Fruit fly (Drosophila melanogaster) whole organism, embryonic: ENCODE data around the gene CG6966.

Experiments used
- Atf-2 ChIP-seq: fragments of 200-800 bp; sonication (Bioruptor generic); optimal IDR thresholded peaks from 2 replicates; lab custom pipeline; 2016; ENCODE audit warnings: missing biosample characterization, missing genetic modification characterization
- Blimp-1 ChIP-seq: fragments of 200-800 bp; sonication (Bioruptor generic); optimal IDR thresholded peaks from 3 replicates; lab custom pipeline; 2018; ENCODE audit warnings: missing biosample characterization, missing genetic modification characterization, mild to moderate bottlenecking, moderate library complexity, missing genetic modification reagents
- CG12942 ChIP-seq: fragments of 200-800 bp; sonication (Bioruptor generic); optimal IDR thresholded peaks from 3 replicates; lab custom pipeline; 2016; ENCODE audit warnings: missing biosample characterization, missing genetic modification characterization
- CG13123 ChIP-seq: fragments of 200-800 bp; sonication (Bioruptor generic); optimal IDR thresholded peaks from 2 replicates; lab custom pipeline; 2016; ENCODE audit warnings: missing biosample characterization, missing genetic modification characterization
- CG13287 ChIP-seq: fragments of 200-800 bp; sonication (Bioruptor generic); IDR thresholded peaks from 2 replicates; pipeline ENCODE4 v1.3.6; 2022; ENCODE audit warnings: missing biosample characterization, missing genetic modification characterization; ENCODE audit not compliant: partially characterized antibody
- CG14667 ChIP-seq: fragments of 200-800 bp; sonication (Bioruptor generic); IDR thresholded peaks from 2 replicates; pipeline ENCODE4 v1.3.6; 2022; ENCODE audit warnings: missing biosample characterization, missing genetic modification characterization
- CG1529 ChIP-seq: fragments of 200-800 bp; sonication (Bioruptor generic); optimal IDR thresholded peaks from 3 replicates; lab custom pipeline; 2018; ENCODE audit warnings: missing biosample characterization, missing genetic modification characterization
- CG17359 ChIP-seq: fragments of 200-800 bp; sonication (Bioruptor generic); optimal IDR thresholded peaks from 3 replicates; lab custom pipeline; 2018; ENCODE audit warnings: missing biosample characterization, mild to moderate bottlenecking, missing genetic modification characterization, moderate library complexity
- CG2889 ChIP-seq: fragments of 200-800 bp; sonication (Bioruptor generic); IDR thresholded peaks from 3 replicates; pipeline ENCODE4 v1.3.6; 2022; ENCODE audit warnings: missing biosample characterization, missing genetic modification characterization
- CG31388 ChIP-seq: fragments of 200-800 bp; sonication (Bioruptor generic); optimal IDR thresholded peaks from 2 replicates; lab custom pipeline; 2016; ENCODE audit warnings: missing biosample characterization, missing genetic modification characterization
- CG3281 ChIP-seq: fragments of 200-800 bp; sonication (Bioruptor generic); optimal IDR thresholded peaks from 3 replicates; lab custom pipeline; 2017; ENCODE audit warnings: missing biosample characterization, mild to moderate bottlenecking, missing genetic modification characterization
- CG34422 ChIP-seq: fragments of 200-800 bp; sonication (Bioruptor generic); IDR thresholded peaks from 3 replicates; pipeline ENCODE4 v1.3.6; 2022; ENCODE audit warnings: missing biosample characterization, missing genetic modification characterization
- CG42726 ChIP-seq: fragments of 200-800 bp; sonication (Bioruptor generic); IDR thresholded peaks from 2 replicates; pipeline ENCODE4 v1.3.6; 2022; ENCODE audit warnings: missing biosample characterization, missing genetic modification characterization; ENCODE audit not compliant: partially characterized antibody
- CG4617 ChIP-seq: fragments of 200-800 bp; sonication (Bioruptor generic); optimal IDR thresholded peaks from 3 replicates; lab custom pipeline; 2016; ENCODE audit warnings: missing biosample characterization, missing genetic modification characterization, borderline replicate concordance
- CG6683 ChIP-seq: fragments of 200-800 bp; sonication (Bioruptor generic); optimal IDR thresholded peaks from 2 replicates; lab custom pipeline; 2017; ENCODE audit warnings: missing biosample characterization, mild to moderate bottlenecking, missing genetic modification characterization, missing genetic modification reagents
- CG6854 ChIP-seq: fragments of 200-800 bp; sonication (Bioruptor generic); optimal IDR thresholded peaks from 3 replicates; lab custom pipeline; 2017; ENCODE audit warnings: missing biosample characterization, mild to moderate bottlenecking, missing genetic modification characterization
- CG7556 ChIP-seq: fragments of 200-800 bp; sonication (Bioruptor generic); optimal IDR thresholded peaks from 2 replicates; lab custom pipeline; 2017; ENCODE audit warnings: missing biosample characterization, mild to moderate bottlenecking, missing genetic modification characterization
- CG9215 ChIP-seq: fragments of 200-800 bp; sonication (Bioruptor generic); IDR thresholded peaks from 2 replicates; pipeline ENCODE4 v1.3.6; 2022; ENCODE audit warnings: missing biosample characterization, missing genetic modification characterization
- Dp ChIP-seq: fragments of 200-800 bp; sonication (Bioruptor generic); optimal IDR thresholded peaks from 2 replicates; lab custom pipeline; 2018; ENCODE audit warnings: missing biosample characterization, mild to moderate bottlenecking, missing genetic modification characterization, moderate library complexity
- Elba2 ChIP-seq: fragments of 200-800 bp; sonication (Bioruptor generic); optimal IDR thresholded peaks from 3 replicates; lab custom pipeline; 2016; ENCODE audit warnings: missing biosample characterization, missing genetic modification characterization
- Fer3 ChIP-seq: fragments of 200-800 bp; sonication (Bioruptor generic); optimal IDR thresholded peaks from 2 replicates; lab custom pipeline; 2018; ENCODE audit warnings: missing biosample characterization, mild to moderate bottlenecking, missing genetic modification characterization, moderate library complexity
- H15 ChIP-seq: fragments of 200-800 bp; sonication (Bioruptor generic); IDR thresholded peaks from 3 replicates; pipeline ENCODE4 v1.3.6; 2022; ENCODE audit warnings: missing biosample characterization, missing genetic modification characterization
- HLH4C ChIP-seq: fragments of 200-800 bp; sonication (Bioruptor generic); IDR thresholded peaks from 3 replicates; pipeline ENCODE4 v1.3.6; 2022; ENCODE audit warnings: missing biosample characterization, missing genetic modification characterization; ENCODE audit not compliant: partially characterized antibody
- HLHmδ ChIP-seq: fragments of 200-800 bp; sonication (Bioruptor generic); optimal IDR thresholded peaks from 2 replicates; lab custom pipeline; 2018; ENCODE audit warnings: missing biosample characterization, mild to moderate bottlenecking, missing genetic modification characterization, moderate library complexity
- Mes4 ChIP-seq: fragments of 200-800 bp; sonication (Bioruptor generic); optimal IDR thresholded peaks from 2 replicates; lab custom pipeline; 2016; ENCODE audit warnings: missing biosample characterization, missing genetic modification characterization
- Optix ChIP-seq: fragments of 200-800 bp; sonication (Bioruptor generic); IDR thresholded peaks from 3 replicates; pipeline ENCODE4 v1.3.6; 2022; ENCODE audit warnings: missing biosample characterization, missing genetic modification characterization
- Poxn ChIP-seq: fragments of 200-800 bp; sonication (Bioruptor generic); IDR thresholded peaks from 2 replicates; pipeline ENCODE4 v1.3.6; 2022; ENCODE audit warnings: missing biosample characterization, missing genetic modification characterization
- Sry-δ ChIP-seq: fragments of 200-800 bp; sonication (Bioruptor generic); optimal IDR thresholded peaks from 2 replicates; lab custom pipeline; 2016; ENCODE audit warnings: missing biosample characterization, missing genetic modification characterization
- Xbp1 ChIP-seq: fragments of 200-800 bp; sonication (Bioruptor generic); optimal IDR thresholded peaks from 3 replicates; lab custom pipeline; 2016; ENCODE audit warnings: missing biosample characterization, mild to moderate bottlenecking, missing genetic modification characterization
- bsh ChIP-seq, 2 experiments: fragments of 200-800 bp; sonication (Bioruptor generic); optimal IDR thresholded peaks; 2 replicates each; lab custom pipeline; 2017 to 2018; ENCODE audit warnings: mild to moderate bottlenecking in 2 of 2, missing biosample characterization in 2 of 2, missing genetic modification characterization in 2 of 2, moderate library complexity in 1 of 2
- cas ChIP-seq: fragments of 200-800 bp; sonication (Bioruptor generic); IDR thresholded peaks from 2 replicates; pipeline ENCODE4 v1.3.6; 2022; ENCODE audit warnings: missing biosample characterization, missing genetic modification characterization
- crp ChIP-seq, 2 experiments: fragments of 200-800 bp; sonication (Bioruptor generic); optimal IDR thresholded peaks; 2 replicates in 1 of 2; 3 replicates in 1 of 2; lab custom pipeline; 2017; ENCODE audit warnings: missing biosample characterization in 2 of 2, missing genetic modification characterization in 2 of 2, mild to moderate bottlenecking in 1 of 2, moderate library complexity in 1 of 2
- en ChIP-seq: fragments of 200-800 bp; sonication (Bioruptor generic); optimal IDR thresholded peaks from 2 replicates; lab custom pipeline; 2016; ENCODE audit warnings: missing biosample characterization, missing genetic modification characterization
- gcm2 ChIP-seq: fragments of 200-800 bp; sonication (Bioruptor generic); optimal IDR thresholded peaks from 2 replicates; lab custom pipeline; 2016; ENCODE audit warnings: missing biosample characterization, missing genetic modification characterization
- grn ChIP-seq: fragments of 200-800 bp; sonication (Bioruptor generic); optimal IDR thresholded peaks from 3 replicates; lab custom pipeline; 2017; ENCODE audit warnings: missing biosample characterization, missing genetic modification characterization
- gsb ChIP-seq: fragments of 200-800 bp; sonication (Bioruptor generic); IDR thresholded peaks from 2 replicates; pipeline ENCODE4 v1.3.6; 2022; ENCODE audit warnings: missing biosample characterization, missing genetic modification characterization
- ham ChIP-seq: fragments of 200-800 bp; sonication (Bioruptor generic); IDR thresholded peaks from 2 replicates; pipeline ENCODE4 v1.3.6; 2022; ENCODE audit warnings: missing biosample characterization, missing genetic modification characterization
- her ChIP-seq: fragments of 200-800 bp; sonication (Bioruptor generic); optimal IDR thresholded peaks from 2 replicates; lab custom pipeline; 2016; ENCODE audit warnings: missing biosample characterization, missing genetic modification characterization
- insv ChIP-seq, 2 experiments: fragments of 200-800 bp; sonication (Bioruptor generic); optimal IDR thresholded peaks; 3 replicates each; lab custom pipeline; 2016 to 2018; ENCODE audit warnings: missing biosample characterization in 2 of 2, missing genetic modification characterization in 2 of 2
- lov ChIP-seq, 2 experiments: fragments of 200-800 bp in 1 of 2; fragments of >200 bp in 1 of 2; sonication (Bioruptor generic) in 1 of 2; IDR thresholded peaks in 1 of 2; optimal IDR thresholded peaks in 1 of 2; 2 replicates in 1 of 2; 3 replicates in 1 of 2; pipeline versions ENCODE4 v1.3.6 to Lab custom; 2017 to 2022; ENCODE audit warnings: missing biosample characterization in 1 of 2, missing genetic modification characterization in 1 of 2
- pb ChIP-seq: fragments of 200-800 bp; sonication (Bioruptor generic); optimal IDR thresholded peaks from 3 replicates; lab custom pipeline; 2016; ENCODE audit warnings: missing biosample characterization, missing genetic modification characterization
- pum ChIP-seq: fragments of 200-800 bp; sonication (Bioruptor generic); optimal IDR thresholded peaks from 2 replicates; lab custom pipeline; 2016; ENCODE audit warnings: missing biosample characterization, missing genetic modification characterization
- schlank ChIP-seq: fragments of 200-800 bp; sonication (Bioruptor generic); optimal IDR thresholded peaks from 2 replicates; lab custom pipeline; 2018; ENCODE audit warnings: missing biosample characterization, mild to moderate bottlenecking, missing genetic modification characterization
- sens ChIP-seq: fragments of 200-800 bp; sonication (Bioruptor generic); peaks from one replicate; lab custom pipeline; 2016; ENCODE audit warnings: missing biosample characterization, missing genetic modification characterization
- so ChIP-seq: fragments of 200-800 bp; sonication (Bioruptor generic); IDR thresholded peaks from 3 replicates; pipeline ENCODE4 v1.3.6; 2022; ENCODE audit warnings: missing biosample characterization, missing genetic modification characterization
- sob ChIP-seq: fragments of 200-800 bp; sonication (Bioruptor generic); IDR thresholded peaks from 2 replicates; pipeline ENCODE4 v1.3.6; 2022; ENCODE audit warnings: missing biosample characterization, missing genetic modification characterization
- tap ChIP-seq: fragments of 200-800 bp; optimal IDR thresholded peaks from 3 replicates; lab custom pipeline; 2019; ENCODE audit warnings: missing biosample characterization, mild to moderate bottlenecking, missing genetic modification characterization, moderate library complexity
- vfl ChIP-seq: fragments of 200-800 bp; sonication (Bioruptor generic); optimal IDR thresholded peaks from 2 replicates; lab custom pipeline; 2016; ENCODE audit warnings: missing biosample characterization, missing genetic modification characterization
- wek ChIP-seq: fragments of 200-800 bp; sonication (Bioruptor generic); optimal IDR thresholded peaks from 3 replicates; lab custom pipeline; 2018; ENCODE audit warnings: missing biosample characterization, mild to moderate bottlenecking, missing genetic modification characterization, moderate library complexity

The CG6966 gene

DNA sequence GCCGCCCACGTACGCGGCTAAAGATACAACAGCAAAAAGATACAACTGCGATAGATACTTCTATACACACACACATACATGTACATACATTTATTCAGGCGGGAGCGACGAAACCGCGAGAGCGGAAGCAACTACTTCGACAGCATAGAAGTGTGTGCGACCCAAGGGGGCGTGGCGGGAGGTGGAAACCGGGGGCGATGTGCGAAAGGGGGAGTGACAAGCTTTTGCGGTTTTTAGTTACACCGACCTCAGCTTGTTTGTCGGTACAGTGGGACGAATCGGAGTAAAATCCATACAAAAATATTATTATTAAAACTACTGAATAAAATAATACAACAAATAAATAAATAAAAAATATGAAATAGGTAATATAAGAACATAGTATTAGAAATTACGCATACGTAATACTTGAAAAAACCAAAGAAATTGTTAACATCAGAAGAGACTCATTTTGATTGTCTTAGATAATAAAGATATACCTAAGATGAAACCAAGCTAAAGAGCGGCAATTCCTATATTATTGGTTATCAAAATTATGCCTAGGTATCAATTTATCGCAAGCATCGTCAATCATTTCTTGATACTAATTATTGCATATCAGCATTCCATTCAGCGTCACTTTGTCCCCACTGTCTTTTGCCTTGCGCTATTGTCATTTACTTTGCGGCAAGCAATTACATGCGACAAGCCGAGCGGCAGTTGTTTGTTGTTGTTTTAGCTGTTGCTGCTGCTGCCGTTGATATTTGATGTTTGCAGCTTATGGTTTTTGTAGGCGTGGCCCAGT, 33.4 kb upstream of the CG6966 start (continued):
- TF ChIP-seq CG42726 (GFP tag; lab: Robert Waterston, UW) (no peak), Optix (GFP tag; lab: Robert Waterston, UW) (no peak), Mes4 (GFP tag; lab: Kevin White, UChicago) (no peak), lov (optimal IDR thresholded peaks at IDR 0.05; lab: Kevin White, UChicago) (no peak), lov (GFP tag; IDR thresholded peaks at IDR 0.05; lab: Robert Waterston, UW) (peak; percentile 43; the same call in 1 of the 3 replicates), CG9215 (no peak), CG13123 (no peak), Fer3 (tag; lab: Kevin White, UChicago) (peak; percentile 14), HLH4C (no peak), CG1529 (GFP tag; lab: Kevin White, UChicago) (no peak), Atf-2 (GFP tag; lab: Kevin White, UChicago) (no peak), CG34422 (GFP tag; lab: Robert Waterston, UW) (no peak), CG12942 (GFP tag; lab: Kevin White, UChicago) (no peak), Dp (GFP tag; lab: Kevin White, UChicago) (no peak), CG31388 (GFP tag; lab: Kevin White, UChicago) (no peak), Blimp-1 (peak; percentile 16), CG13287 (GFP tag; lab: Robert Waterston, UW) (peak; percentile 29; the same call in 1 of the 2 replicates), bsh (GFP tag; optimal IDR thresholded peaks at IDR 0.05; lab: Kevin White, UChicago) (peak in 1 of 2 experiments; percentile 7), crp (GFP tag; optimal IDR thresholded peaks at IDR 0.05; lab: Kevin White, UChicago) (no peak), pum (GFP tag; lab: Kevin White, UChicago) (no peak), schlank (tag; lab: Kevin White, UChicago) (no peak), so (no peak), her (GFP tag; lab: Kevin White, UChicago) (no peak), Poxn (GFP tag; lab: Robert Waterston, UW) (no peak), gcm2 (GFP tag; lab: Kevin White, UChicago) (no peak), grn (GFP tag; lab: Kevin White, UChicago) (no peak), CG4617 (GFP tag; lab: Kevin White, UChicago) (no peak), pb (no peak), vfl (GFP tag; lab: Kevin White, UChicago) (no peak), CG3281 (peak; percentile 58), CG6854 (GFP tag; lab: Kevin White, UChicago) (peak; percentile 23), cas (GFP tag; lab: Robert Waterston, UW) (no peak), H15 (GFP tag; lab: Robert Waterston, UW) (no peak), wek (GFP tag; lab: Kevin White, UChicago) (no peak), sob (GFP tag; lab: Robert Waterston, UW) (no peak), HLHmδ (GFP tag; lab: Kevin White, UChicago) (no peak), insv (GFP tag; optimal IDR thresholded peaks at IDR 0.05; lab: Kevin White, UChicago) (no peak), CG14667 (GFP tag; lab: Robert Waterston, UW) (no peak), CG2889 (GFP tag; lab: Robert Waterston, UW) (no peak), ham (GFP tag; lab: Robert Waterston, UW) (no peak), gsb (GFP tag; lab: Robert Waterston, UW) (no peak), Elba2 (GFP tag; lab: Kevin White, UChicago) (no peak), sens (GFP tag; lab: Kevin White, UChicago) (peak; percentile 59), CG17359 (tag; lab: Kevin White, UChicago) (peak; percentile 15), CG7556 (peak; percentile 70), Xbp1 (GFP tag; lab: Kevin White, UChicago) (peak; percentile 35), tap (no peak), en (GFP tag; lab: Kevin White, UChicago) (no peak), CG6683 (GFP tag; lab: Kevin White, UChicago) (no peak), Sry-δ (GFP tag; lab: Kevin White, UChicago) (no peak)
